Fruit fly (Drosophila melanogaster) whole organism, embryonic: ENCODE results near the gene Gclm.

Experiments
- BEAF-32 ChIP-seq: fragments of 200-800 bp; sonication (Bioruptor generic); optimal IDR thresholded peaks from 3 replicates; lab custom pipeline; 2017; ENCODE audit warnings: missing biosample characterization, missing genetic modification characterization, mild to moderate bottlenecking, moderate library complexity, missing genetic modification reagents
- CG11696 ChIP-seq: fragments of 200-800 bp; sonication (Bioruptor generic); IDR thresholded peaks from 2 replicates; pipeline ENCODE4 v1.3.6; 2022; ENCODE audit warnings: missing biosample characterization, missing genetic modification characterization
- CG12744 ChIP-seq: fragments of 200-800 bp; sonication (Bioruptor generic); optimal IDR thresholded peaks from 2 replicates; lab custom pipeline; 2016; ENCODE audit warnings: missing biosample characterization, missing genetic modification characterization
- CG15011 ChIP-seq: fragments of 200-800 bp; sonication (Bioruptor generic); optimal IDR thresholded peaks from 3 replicates; lab custom pipeline; 2018; ENCODE audit warnings: missing biosample characterization, mild to moderate bottlenecking, missing genetic modification characterization
- CG15073 ChIP-seq: fragments of 200-800 bp; sonication (Bioruptor generic); optimal IDR thresholded peaks from 2 replicates; lab custom pipeline; 2016; ENCODE audit warnings: missing biosample characterization, missing genetic modification characterization
- CG17361 ChIP-seq: fragments of 200-800 bp; sonication (Bioruptor generic); IDR thresholded peaks from 3 replicates; pipeline ENCODE4 v1.3.6; 2022; ENCODE audit warnings: missing biosample characterization, missing genetic modification characterization
- CG30403 ChIP-seq: fragments of 200-800 bp; sonication (Bioruptor generic); optimal IDR thresholded peaks from 3 replicates; lab custom pipeline; 2016; ENCODE audit warnings: missing biosample characterization, missing genetic modification characterization
- CG3065 ChIP-seq: fragments of 200-800 bp; sonication (Bioruptor generic); optimal IDR thresholded peaks from 2 replicates; lab custom pipeline; 2016; ENCODE audit warnings: missing biosample characterization, missing genetic modification characterization
- CG31365 ChIP-seq: fragments of 200-800 bp; sonication (Bioruptor generic); optimal IDR thresholded peaks from 2 replicates; lab custom pipeline; 2018; ENCODE audit warnings: missing biosample characterization, mild to moderate bottlenecking, missing genetic modification characterization
- CG4282 ChIP-seq: fragments of 200-800 bp; sonication (Bioruptor generic); optimal IDR thresholded peaks from 2 replicates; lab custom pipeline; 2016; ENCODE audit warnings: missing biosample characterization, missing genetic modification characterization
- CG4328 ChIP-seq: fragments of 200-800 bp; sonication (Bioruptor generic); optimal IDR thresholded peaks from 3 replicates; lab custom pipeline; 2017; ENCODE audit warnings: missing biosample characterization, missing genetic modification reagents, missing genetic modification characterization
- CG4360 ChIP-seq: fragments of 200-800 bp; sonication (Bioruptor generic); IDR thresholded peaks from 2 replicates; pipeline ENCODE4 v1.3.6; 2022; ENCODE audit warnings: missing biosample characterization, missing genetic modification characterization
- CG5180 ChIP-seq: fragments of 200-800 bp; sonication (Bioruptor generic); optimal IDR thresholded peaks from 3 replicates; lab custom pipeline; 2017; ENCODE audit warnings: missing biosample characterization, missing genetic modification characterization, mild to moderate bottlenecking, moderate library complexity, missing genetic modification reagents
- CG6654 ChIP-seq: fragments of 200-800 bp; sonication (Bioruptor generic); optimal IDR thresholded peaks from 2 replicates; lab custom pipeline; 2017; ENCODE audit warnings: missing biosample characterization, mild to moderate bottlenecking, missing genetic modification characterization
- CG6689 ChIP-seq: fragments of 200-800 bp; sonication (Bioruptor generic); IDR thresholded peaks from 2 replicates; pipeline ENCODE4 v1.3.6; 2022; ENCODE audit warnings: missing biosample characterization, missing genetic modification characterization
- CG7372 ChIP-seq: fragments of 200-800 bp; sonication (Bioruptor generic); IDR thresholded peaks from 2 replicates; pipeline ENCODE4 v1.3.6; 2022; ENCODE audit warnings: missing biosample characterization, missing genetic modification characterization
- CG8388 ChIP-seq: fragments of 200-800 bp; sonication (Bioruptor generic); optimal IDR thresholded peaks from 2 replicates; lab custom pipeline; 2019; ENCODE audit warnings: missing biosample characterization, mild to moderate bottlenecking, missing genetic modification characterization, moderate library complexity
- CG9609 ChIP-seq: fragments of 200-800 bp; sonication (Bioruptor generic); optimal IDR thresholded peaks from 3 replicates; lab custom pipeline; 2016; ENCODE audit warnings: missing biosample characterization, missing genetic modification characterization
- CG9797 ChIP-seq: fragments of 200-800 bp; sonication (Bioruptor generic); optimal IDR thresholded peaks from 3 replicates; lab custom pipeline; 2018; ENCODE audit warnings: missing biosample characterization, mild to moderate bottlenecking, missing genetic modification characterization
- D ChIP-seq, 2 experiments: fragments of 200-800 bp in 1 of 2; fragments of >200 bp in 1 of 2; sonication (Bioruptor generic) in 1 of 2; optimal IDR thresholded peaks; 2 replicates in 1 of 2; 3 replicates in 1 of 2; lab custom pipeline; 2017; ENCODE audit warnings: mild to moderate bottlenecking in 1 of 2, missing biosample characterization in 1 of 2, missing genetic modification characterization in 1 of 2, missing genetic modification reagents in 1 of 2
- Dip2 ChIP-seq: fragments of 200-800 bp; sonication (Bioruptor generic); IDR thresholded peaks from 2 replicates; pipeline ENCODE4 v1.3.6; 2022; ENCODE audit warnings: missing biosample characterization, missing genetic modification characterization
- Fer1 ChIP-seq: fragments of 200-800 bp; sonication (Bioruptor generic); optimal IDR thresholded peaks from 2 replicates; lab custom pipeline; 2017; ENCODE audit warnings: missing biosample characterization, mild to moderate bottlenecking, missing genetic modification characterization
- Hsf ChIP-seq: fragments of 200-800 bp; sonication (Bioruptor generic); optimal IDR thresholded peaks from 3 replicates; lab custom pipeline; 2016; ENCODE audit warnings: missing biosample characterization, missing genetic modification characterization
- NfI ChIP-seq: fragments of 200-800 bp; sonication (Bioruptor generic); optimal IDR thresholded peaks from 3 replicates; lab custom pipeline; 2018; ENCODE audit warnings: missing biosample characterization, mild to moderate bottlenecking, missing genetic modification characterization, moderate library complexity
- Scr ChIP-seq: fragments of 200-800 bp; sonication (Bioruptor generic); IDR thresholded peaks from 2 replicates; pipeline ENCODE4 v1.3.6; 2022; ENCODE audit warnings: missing biosample characterization, missing genetic modification characterization; ENCODE audit not compliant: partially characterized antibody
- Sox102F ChIP-seq: fragments of 200-800 bp; sonication (Bioruptor generic); optimal IDR thresholded peaks from 2 replicates; lab custom pipeline; 2018; ENCODE audit warnings: missing biosample characterization, mild to moderate bottlenecking, missing genetic modification characterization, moderate library complexity
- Ssrp ChIP-seq: fragments of 200-800 bp; sonication (Bioruptor generic); optimal IDR thresholded peaks from 2 replicates; lab custom pipeline; 2018; ENCODE audit warnings: missing biosample characterization, mild to moderate bottlenecking, missing genetic modification characterization, moderate library complexity
- br ChIP-seq: fragments of >200 bp; optimal IDR thresholded peaks from 2 replicates; lab custom pipeline; 2017
- cas ChIP-seq: fragments of 200-800 bp; sonication (Bioruptor generic); IDR thresholded peaks from 2 replicates; pipeline ENCODE4 v1.3.6; 2022; ENCODE audit warnings: missing biosample characterization, missing genetic modification characterization
- danr ChIP-seq: fragments of 200-800 bp; sonication (Bioruptor generic); IDR thresholded peaks from 2 replicates; pipeline ENCODE4 v1.3.6; 2022; ENCODE audit warnings: missing biosample characterization, missing genetic modification characterization
- ewg ChIP-seq: fragments of 200-800 bp; sonication (Bioruptor generic); optimal IDR thresholded peaks from 3 replicates; lab custom pipeline; 2017; ENCODE audit warnings: mild to moderate bottlenecking, missing biosample characterization, missing genetic modification reagents, missing genetic modification characterization
- fd64A ChIP-seq: fragments of 200-800 bp; sonication (Bioruptor generic); optimal IDR thresholded peaks from 3 replicates; lab custom pipeline; 2018; ENCODE audit warnings: missing biosample characterization, mild to moderate bottlenecking, missing genetic modification characterization
- fd96Cb ChIP-seq: fragments of 200-800 bp; sonication (Bioruptor generic); optimal IDR thresholded peaks from 2 replicates; lab custom pipeline; 2018; ENCODE audit warnings: missing biosample characterization, mild to moderate bottlenecking, missing genetic modification characterization, moderate library complexity
- fru ChIP-seq: fragments of >200 bp; optimal IDR thresholded peaks from 2 replicates; lab custom pipeline; 2017
- fu2 ChIP-seq: fragments of 200-800 bp; sonication (Bioruptor generic); optimal IDR thresholded peaks from 2 replicates; lab custom pipeline; 2016; ENCODE audit warnings: missing biosample characterization, missing genetic modification characterization
- grn ChIP-seq: fragments of 200-800 bp; sonication (Bioruptor generic); optimal IDR thresholded peaks from 3 replicates; lab custom pipeline; 2017; ENCODE audit warnings: missing biosample characterization, missing genetic modification characterization
- hth ChIP-seq: fragments of >200 bp; optimal IDR thresholded peaks from 2 replicates; lab custom pipeline; 2017; ENCODE audit warnings: inconsistent platforms
- inv ChIP-seq: fragments of 200-800 bp; sonication (Bioruptor generic); IDR thresholded peaks from 2 replicates; pipeline ENCODE4 v1.3.6; 2022; ENCODE audit warnings: missing biosample characterization, missing genetic modification characterization; ENCODE audit not compliant: partially characterized antibody
- jing ChIP-seq: fragments of 200-800 bp; sonication (Bioruptor generic); optimal IDR thresholded peaks from 2 replicates; lab custom pipeline; 2018; ENCODE audit warnings: missing biosample characterization, mild to moderate bottlenecking, missing genetic modification characterization
- nerfin-2 ChIP-seq: fragments of 200-800 bp; sonication (Bioruptor generic); IDR thresholded peaks from 2 replicates; pipeline ENCODE4 v1.3.6; 2022; ENCODE audit warnings: missing biosample characterization, missing genetic modification characterization; ENCODE audit not compliant: partially characterized antibody
- pho ChIP-seq: fragments of 200-800 bp; sonication (Bioruptor generic); optimal IDR thresholded peaks from 2 replicates; lab custom pipeline; 2016; ENCODE audit warnings: missing biosample characterization, missing genetic modification characterization
- psq ChIP-seq: fragments of 200-800 bp; sonication (Bioruptor generic); optimal IDR thresholded peaks from 2 replicates; lab custom pipeline; 2017; ENCODE audit warnings: missing biosample characterization, missing genetic modification characterization
- sc ChIP-seq, 3 experiments: fragments of >200 bp in 2 of 3; fragments of 200-800 bp in 1 of 3; sonication (Bioruptor generic) in 1 of 3; optimal IDR thresholded peaks; 2 replicates in 2 of 3; 3 replicates in 1 of 3; lab custom pipeline; 2017; ENCODE audit warnings: mild to moderate bottlenecking in 1 of 3, missing biosample characterization in 1 of 3, missing genetic modification characterization in 1 of 3, missing genetic modification reagents in 1 of 3
- scrt ChIP-seq: fragments of 200-800 bp; sonication (Bioruptor generic); optimal IDR thresholded peaks from 2 replicates; lab custom pipeline; 2018; ENCODE audit warnings: missing biosample characterization, mild to moderate bottlenecking, missing genetic modification characterization, moderate library complexity
- stwl ChIP-seq: fragments of 200-800 bp; sonication (Bioruptor generic); optimal IDR thresholded peaks from 3 replicates; lab custom pipeline; 2018; ENCODE audit warnings: missing biosample characterization, mild to moderate bottlenecking, missing genetic modification characterization, moderate library complexity
- tgo ChIP-seq: fragments of 200-800 bp; sonication (Bioruptor generic); IDR thresholded peaks from 3 replicates; pipeline ENCODE4 v1.3.6; 2022; ENCODE audit warnings: missing biosample characterization, missing genetic modification characterization
- tio ChIP-seq: fragments of 200-800 bp; sonication (Bioruptor generic); optimal IDR thresholded peaks from 2 replicates; lab custom pipeline; 2017; ENCODE audit warnings: missing biosample characterization, missing genetic modification characterization, inconsistent platforms
- wek ChIP-seq: fragments of 200-800 bp; sonication (Bioruptor generic); optimal IDR thresholded peaks from 3 replicates; lab custom pipeline; 2018; ENCODE audit warnings: missing biosample characterization, mild to moderate bottlenecking, missing genetic modification characterization, moderate library complexity
- zf30C ChIP-seq: fragments of 200-800 bp; sonication (Bioruptor generic); optimal IDR thresholded peaks from 3 replicates; lab custom pipeline; 2018; ENCODE audit warnings: missing biosample characterization, mild to moderate bottlenecking, missing genetic modification characterization

Gene Gclm

DNA sequence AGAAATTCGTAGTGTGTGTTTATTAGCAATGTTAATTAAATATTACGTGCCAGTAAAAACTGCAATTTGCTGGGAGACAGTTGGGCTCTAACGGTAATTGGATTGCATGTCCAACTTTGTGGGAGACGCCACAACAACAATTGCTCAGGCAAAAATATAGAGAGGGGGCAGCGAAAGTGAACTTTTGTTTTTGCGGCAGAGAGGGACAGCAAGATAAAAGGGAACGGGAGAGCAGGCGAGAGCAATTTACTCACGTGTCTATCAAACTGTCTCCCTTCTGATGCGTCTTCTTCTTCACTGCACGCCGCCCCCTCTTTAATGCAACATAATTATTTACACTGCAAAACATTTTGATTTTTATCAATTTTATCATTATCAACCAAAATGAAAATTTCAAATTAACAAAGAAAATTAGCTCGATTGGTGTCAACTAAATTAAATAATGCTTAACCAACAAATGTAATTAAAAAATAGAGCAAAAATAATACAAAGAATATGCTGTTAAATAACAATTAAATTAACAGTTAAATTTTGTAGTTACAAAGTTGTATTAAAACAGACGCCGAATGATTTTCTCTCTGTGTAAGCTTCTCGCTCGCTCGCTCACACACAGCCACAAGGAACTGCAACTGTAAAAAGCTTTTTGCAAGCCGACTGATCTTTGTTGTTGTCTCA lies 18.9 kb downstream of the Gclm start (continued):
- peak; percentile 71 for TF ChIP-seq CG6654 (GFP tag; lab: Kevin White, UChicago)
- TF ChIP-seq CG4360 (GFP tag; lab: Robert Waterston, UW) = no peak; the same call in none of the 2 replicates
- no peak for TF ChIP-seq CG4282 (GFP tag; lab: Kevin White, UChicago)
- peak; percentile 33; the same call in 1 of the 2 replicates for TF ChIP-seq CG7372 (GFP tag; lab: Robert Waterston, UW)
- 0 out of 2 replicates have a peak, but pooled peaks have one; percentile 9 for TF ChIP-seq danr (GFP tag; lab: Robert Waterston, UW)
- TF ChIP-seq br (lab: Kevin White, UChicago) = no peak
- TF ChIP-seq pho = peak; percentile 23
- TF ChIP-seq CG8388 (GFP tag; lab: Kevin White, UChicago) = peak; percentile 84
- no peak for TF ChIP-seq inv (GFP tag; lab: Robert Waterston, UW)
- TF ChIP-seq CG15073 (GFP tag; lab: Kevin White, UChicago) = peak; percentile 33
- no peak for TF ChIP-seq nerfin-2
- peak; percentile 74 for TF ChIP-seq CG5180
- peak; percentile 66 for TF ChIP-seq Fer1
- TF ChIP-seq zf30C = peak; percentile 80
- peak; percentile 94 for TF ChIP-seq fd96Cb (tag; lab: Kevin White, UChicago)
- no peak for TF ChIP-seq D (optimal IDR thresholded peaks at IDR 0.05; lab: Kevin White, UChicago)
- TF ChIP-seq D (GFP tag; optimal IDR thresholded peaks at IDR 0.05; lab: Kevin White, UChicago) = peak; percentile 87
- TF ChIP-seq Scr (GFP tag; lab: Robert Waterston, UW) = no peak
- TF ChIP-seq BEAF-32 (GFP tag; lab: Kevin White, UChicago) = no peak
- TF ChIP-seq stwl (tag; lab: Kevin White, UChicago) = peak; percentile 14
- 0 out of 2 replicates have a peak, but pooled peaks have one; percentile 20 for TF ChIP-seq Dip2 (GFP tag; lab: Robert Waterston, UW)
- peak; percentile 66 for TF ChIP-seq CG9609 (GFP tag; lab: Kevin White, UChicago)
- no peak for TF ChIP-seq fru (lab: Kevin White, UChicago)
- peak; percentile 80 for TF ChIP-seq CG30403 (GFP tag; lab: Kevin White, UChicago)
- TF ChIP-seq CG12744 (GFP tag; lab: Kevin White, UChicago) = no peak
- peak; percentile 90 for TF ChIP-seq CG17361 (GFP tag; lab: Robert Waterston, UW)
- peak; percentile 48 for TF ChIP-seq CG4328 (GFP tag; lab: Kevin White, UChicago)
- TF ChIP-seq hth (lab: Kevin White, UChicago) = no peak
- TF ChIP-seq tgo (GFP tag; lab: Robert Waterston, UW) = peak; percentile 41; the same call in 1 of the 3 replicates
- TF ChIP-seq fd64A (GFP tag; lab: Kevin White, UChicago) = peak; percentile 23
- peak; percentile 53 for TF ChIP-seq CG3065 (GFP tag; lab: Kevin White, UChicago)
- TF ChIP-seq CG31365 (tag; lab: Kevin White, UChicago) = no peak
- TF ChIP-seq tio (GFP tag; lab: Kevin White, UChicago) = peak; percentile 64
- TF ChIP-seq CG6689 (GFP tag; lab: Robert Waterston, UW) = peak; percentile 90
- TF ChIP-seq Sox102F (GFP tag; lab: Kevin White, UChicago) = peak; percentile 90
- TF ChIP-seq fu2 (GFP tag; lab: Kevin White, UChicago) = no peak
- TF ChIP-seq scrt = peak; percentile 55
- TF ChIP-seq psq (GFP tag; lab: Kevin White, UChicago) = no peak
- TF ChIP-seq CG9797 (GFP tag; lab: Kevin White, UChicago) = peak; percentile 6
- TF ChIP-seq cas (GFP tag; lab: Robert Waterston, UW) = no peak
- peak; percentile 62; the same call in 1 of the 2 replicates for TF ChIP-seq CG11696 (GFP tag; lab: Robert Waterston, UW)
- TF ChIP-seq ewg = peak; percentile 74
- TF ChIP-seq wek = no peak
- peak; percentile 5 for TF ChIP-seq grn
- TF ChIP-seq Ssrp (tag; lab: Kevin White, UChicago) = peak; percentile 90
- peak; percentile 72 for TF ChIP-seq Hsf (GFP tag; lab: Kevin White, UChicago)
- peak; percentile 37 for TF ChIP-seq NfI (GFP tag; lab: Kevin White, UChicago)
- TF ChIP-seq CG15011 = peak; percentile 66
- peak; percentile 75 for TF ChIP-seq jing (GFP tag; lab: Kevin White, UChicago)
- no peak for TF ChIP-seq sc (optimal IDR thresholded peaks at IDR 0.05; lab: Kevin White, UChicago)
- TF ChIP-seq sc (GFP tag; optimal IDR thresholded peaks at IDR 0.05; lab: Kevin White, UChicago) = peak; percentile 69
